Worm (Caenorhabditis elegans) whole organism, mixed stage, embryonic: ENCODE results near the gene gst-6.

Experiments
- M03D4.4 ChIP-seq: sonication (generic microtip); optimal IDR thresholded peaks from 2 replicates; lab custom pipeline; 2017; ENCODE audit warnings: mild to moderate bottlenecking, missing genetic modification characterization, missing compliant biosample characterization
- bed-3 ChIP-seq: fragments of 200-800 bp; sonication (Bioruptor generic); optimal IDR thresholded peaks from 3 replicates; lab custom pipeline; 2018; ENCODE audit warnings: mild to moderate bottlenecking, missing genetic modification characterization, moderate library complexity, missing compliant biosample characterization
- blmp-1 ChIP-seq: fragments of 150-350 bp; optimal IDR thresholded peaks from 2 replicates; lab custom pipeline; 2014; ENCODE audit warnings: missing biosample characterization, missing genetic modification characterization
- ceh-39 ChIP-seq: fragments of 150-350 bp; optimal IDR thresholded peaks from 2 replicates; lab custom pipeline; 2014; ENCODE audit warnings: missing biosample characterization, missing genetic modification characterization
- ceh-43 ChIP-seq: fragments of 200-800 bp; sonication (Bioruptor generic); optimal IDR thresholded peaks from 2 replicates; lab custom pipeline; 2018; ENCODE audit warnings: mild to moderate bottlenecking, missing genetic modification characterization, moderate library complexity, missing compliant biosample characterization
- ceh-83 ChIP-seq: fragments of 200-800 bp; sonication (Bioruptor generic); optimal IDR thresholded peaks from 2 replicates; lab custom pipeline; 2018; ENCODE audit warnings: mild to moderate bottlenecking, missing genetic modification characterization, missing compliant biosample characterization
- ces-1 ChIP-seq: fragments of 150-350 bp; optimal IDR thresholded peaks from 2 replicates; lab custom pipeline; 2014; ENCODE audit warnings: missing biosample characterization, missing genetic modification reagents, missing genetic modification characterization
- cnd-1 ChIP-seq: fragments of 200-800 bp; sonication (Bioruptor generic); optimal IDR thresholded peaks from 2 replicates; lab custom pipeline; 2018; ENCODE audit warnings: mild to moderate bottlenecking, missing genetic modification characterization, missing compliant biosample characterization
- drap-1 ChIP-seq: fragments of 200-800 bp; sonication (Bioruptor generic); optimal IDR thresholded peaks from 3 replicates; lab custom pipeline; 2018; ENCODE audit warnings: mild to moderate bottlenecking, missing genetic modification characterization, missing compliant biosample characterization
- elt-1 ChIP-seq: sonication (generic microtip); optimal IDR thresholded peaks from 2 replicates; lab custom pipeline; 2017; ENCODE audit warnings: missing genetic modification characterization, mild to moderate bottlenecking, missing compliant biosample characterization, antibody characterized with exemption, moderate library complexity, borderline replicate concordance; ENCODE audit not compliant: insufficient read depth
- elt-3 ChIP-seq: fragments of 150-350 bp; optimal IDR thresholded peaks from 2 replicates; lab custom pipeline; 2014; ENCODE audit warnings: missing biosample characterization, missing genetic modification characterization
- flh-1 ChIP-seq: fragments of 200-800 bp; sonication (Bioruptor generic); optimal IDR thresholded peaks from 2 replicates; lab custom pipeline; 2018; ENCODE audit warnings: mild to moderate bottlenecking, missing genetic modification characterization, moderate library complexity, missing compliant biosample characterization
- ham-2 ChIP-seq: fragments of 200-800 bp; sonication (Bioruptor generic); optimal IDR thresholded peaks from 2 replicates; lab custom pipeline; 2018; ENCODE audit warnings: mild to moderate bottlenecking, missing genetic modification characterization, missing compliant biosample characterization
- lin-13 ChIP-seq: fragments of 150-350 bp; optimal IDR thresholded peaks from 2 replicates; lab custom pipeline; 2014; ENCODE audit warnings: missing biosample characterization, missing genetic modification characterization
- lin-32 ChIP-seq: fragments of 200-800 bp; sonication (Bioruptor generic); optimal IDR thresholded peaks from 2 replicates; lab custom pipeline; 2018; ENCODE audit warnings: mild to moderate bottlenecking, missing genetic modification characterization, missing compliant biosample characterization
- lsy-2 ChIP-seq: fragments of 150-350 bp; optimal IDR thresholded peaks from 2 replicates; lab custom pipeline; 2014; ENCODE audit warnings: missing biosample characterization, missing genetic modification characterization
- mab-5 ChIP-seq: fragments of 150-350 bp; optimal IDR thresholded peaks from 2 replicates; lab custom pipeline; 2014; ENCODE audit warnings: missing biosample characterization, missing genetic modification characterization
- mep-1 ChIP-seq: fragments of 150-350 bp; optimal IDR thresholded peaks from 2 replicates; lab custom pipeline; 2017; ENCODE audit warnings: missing biosample characterization, missing genetic modification reagents, missing genetic modification characterization, inconsistent platforms
- mls-2 ChIP-seq: sonication (generic microtip); optimal IDR thresholded peaks from 2 replicates; lab custom pipeline; 2016; ENCODE audit warnings: mild to moderate bottlenecking, missing genetic modification characterization, moderate library complexity, missing compliant biosample characterization
- nhr-237 ChIP-seq: fragments of 150-350 bp; optimal IDR thresholded peaks from 2 replicates; lab custom pipeline; 2014; ENCODE audit warnings: missing biosample characterization, missing genetic modification characterization
- nhr-28 ChIP-seq: fragments of 150-350 bp; optimal IDR thresholded peaks from 2 replicates; lab custom pipeline; 2014; ENCODE audit warnings: missing biosample characterization, missing genetic modification characterization
- nhr-76 ChIP-seq: sonication (generic microtip); optimal IDR thresholded peaks from 2 replicates; lab custom pipeline; 2017; ENCODE audit warnings: missing biosample characterization, missing genetic modification characterization
- pha-4 ChIP-seq: fragments of 150-350 bp; optimal IDR thresholded peaks from 2 replicates; lab custom pipeline; 2018; ENCODE audit warnings: missing biosample characterization, missing genetic modification reagents, missing genetic modification characterization
- sem-2 ChIP-seq: fragments of 200-800 bp; sonication (Bioruptor generic); optimal IDR thresholded peaks from 2 replicates; lab custom pipeline; 2018; ENCODE audit warnings: mild to moderate bottlenecking, missing genetic modification characterization, missing compliant biosample characterization
- snpc-4 ChIP-seq: fragments of 150-350 bp; optimal IDR thresholded peaks from 2 replicates; lab custom pipeline; 2014; ENCODE audit warnings: missing biosample characterization, missing genetic modification characterization
- sptf-1 ChIP-seq: sonication (generic microtip); optimal IDR thresholded peaks from 2 replicates; lab custom pipeline; 2017; ENCODE audit warnings: mild to moderate bottlenecking, missing genetic modification characterization, moderate library complexity, missing compliant biosample characterization
- tbx-8 ChIP-seq: fragments of 200-800 bp; sonication (Bioruptor generic); optimal IDR thresholded peaks from 2 replicates; lab custom pipeline; 2018; ENCODE audit warnings: mild to moderate bottlenecking, missing genetic modification characterization, moderate library complexity, missing compliant biosample characterization
- unc-120 ChIP-seq: sonication (generic microtip); optimal IDR thresholded peaks from 2 replicates; lab custom pipeline; 2017; ENCODE audit warnings: missing genetic modification characterization, missing compliant biosample characterization; ENCODE audit not compliant: poor library complexity, severe bottlenecking
- unc-39 ChIP-seq: fragments of 150-350 bp; optimal IDR thresholded peaks from 2 replicates; lab custom pipeline; 2014; ENCODE audit warnings: missing biosample characterization, missing genetic modification characterization
- unc-62 ChIP-seq: fragments of 150-350 bp; optimal IDR thresholded peaks from 2 replicates; lab custom pipeline; 2014; ENCODE audit warnings: missing biosample characterization, missing genetic modification reagents, missing genetic modification characterization
- ztf-11 ChIP-seq: fragments of 150-350 bp; optimal IDR thresholded peaks from 2 replicates; lab custom pipeline; 2014; ENCODE audit warnings: missing biosample characterization, missing genetic modification characterization

The gst-6 gene

ce11 chrII:4869793-4870343, 9.8 kb upstream of the gst-6 start:
- TF ChIP-seq mep-1 (tag; lab: Kevin White, UChicago) (no peak), ceh-83 (GFP tag; lab: Kevin White, UChicago) (no peak), mls-2 (no peak), drap-1 (GFP tag; lab: Kevin White, UChicago) (no peak), tbx-8 (GFP tag; lab: Kevin White, UChicago) (no peak), nhr-28 (tag; lab: Kevin White, UChicago) (no peak), ceh-43 (GFP tag; lab: Kevin White, UChicago) (no peak), lsy-2 (tag; lab: Kevin White, UChicago) (no peak), unc-39 (no peak), unc-62 (GFP tag; lab: Kevin White, UChicago) (no peak), elt-1 (tag; lab: Kevin White, UChicago) (no peak), ces-1 (GFP tag; lab: Kevin White, UChicago) (no peak), nhr-76 (tag; lab: Kevin White, UChicago) (no peak), elt-3 (tag; lab: Kevin White, UChicago) (no peak), sem-2 (GFP tag; lab: Kevin White, UChicago) (no peak), lin-32 (GFP tag; lab: Kevin White, UChicago) (no peak)

ce11 chrII:4870691-4871090, 9.0 kb upstream of the gst-6 start, which contains the start of gene col-20:
TSS of gene col-20 (minus strand) at chrII:4870791.
- TF ChIP-seq nhr-28 (tag; lab: Kevin White, UChicago) = no peak
- TF ChIP-seq ceh-39 (tag; lab: Kevin White, UChicago) = no peak
- TF ChIP-seq bed-3 = no peak
- no peak for TF ChIP-seq blmp-1
- no peak for TF ChIP-seq M03D4.4 (tag; lab: Kevin White, UChicago)
- TF ChIP-seq, all 35 proteins: peak for 0

- TF ChIP-seq ztf-11 (tag; lab: Kevin White, UChicago) = no peak
- no peak for TF ChIP-seq pha-4 (tag; lab: Kevin White, UChicago)
- no peak for TF ChIP-seq cnd-1 (tag; lab: Kevin White, UChicago)
- no peak for TF ChIP-seq ces-1 (GFP tag; lab: Kevin White, UChicago)
- no peak for TF ChIP-seq lsy-2 (tag; lab: Kevin White, UChicago)
- no peak for TF ChIP-seq lin-13
- no peak for TF ChIP-seq nhr-76 (tag; lab: Kevin White, UChicago)
- no peak for TF ChIP-seq mls-2
- no peak for TF ChIP-seq mab-5 (tag; lab: Kevin White, UChicago)
- no peak for TF ChIP-seq sptf-1
- TF ChIP-seq unc-39 = no peak
- TF ChIP-seq ceh-83 (GFP tag; lab: Kevin White, UChicago) = no peak
- no peak for TF ChIP-seq unc-62 (GFP tag; lab: Kevin White, UChicago)
- TF ChIP-seq sem-2 (GFP tag; lab: Kevin White, UChicago) = no peak
- no peak for TF ChIP-seq nhr-237 (tag; lab: Kevin White, UChicago)
- TF ChIP-seq bed-3 = no peak
- no peak for TF ChIP-seq ceh-43 (GFP tag; lab: Kevin White, UChicago)
- no peak for TF ChIP-seq snpc-4 (tag; lab: Kevin White, UChicago)
- TF ChIP-seq lin-32 (GFP tag; lab: Kevin White, UChicago) = no peak
- no peak for TF ChIP-seq M03D4.4 (tag; lab: Kevin White, UChicago)
Observed at ce11 chrII:4871834-4872233, 7.9 kb upstream of the gst-6 start.

ce11 chrII:4873029-4873428, 6.7 kb upstream of the gst-6 start, which contains the start of gene col-73:
TSS of gene col-73 (minus strand) at chrII:4873129.
- TF ChIP-seq mls-2 (no peak), bed-3 (no peak), lsy-2 (tag; lab: Kevin White, UChicago) (no peak), mab-5 (tag; lab: Kevin White, UChicago) (no peak), ham-2 (GFP tag; lab: Kevin White, UChicago) (no peak), flh-1 (GFP tag; lab: Kevin White, UChicago) (no peak), nhr-28 (tag; lab: Kevin White, UChicago) (no peak), ceh-39 (tag; lab: Kevin White, UChicago) (no peak), drap-1 (GFP tag; lab: Kevin White, UChicago) (no peak), unc-120 (tag; lab: Kevin White, UChicago) (no peak)
